Worm (Caenorhabditis elegans) whole organism, L3 larva: Measurements from ENCODE around the gene ddx-23.
A peak's percentile ranks its signal among the peaks of the same experiment; 100 is the strongest.

Source experiments
- R02D3.7 ChIP-seq: fragments of 150-350 bp; optimal IDR thresholded peaks from 2 replicates; lab custom pipeline; 2014; ENCODE audit warnings: missing biosample characterization, missing genetic modification characterization
- ZK546.5 ChIP-seq: sonication (generic microtip); optimal IDR thresholded peaks from 2 replicates; lab custom pipeline; 2017; ENCODE audit warnings: missing biosample characterization, missing genetic modification characterization
- aly-2 ChIP-seq: fragments of 150-350 bp; optimal IDR thresholded peaks from 2 replicates; lab custom pipeline; 2014; ENCODE audit warnings: missing biosample characterization, missing genetic modification characterization
- ama-1 ChIP-seq: fragments of 150-350 bp; optimal IDR thresholded peaks from 2 replicates; lab custom pipeline; 2018
- ceh-16 ChIP-seq: sonication (generic microtip); optimal IDR thresholded peaks from 2 replicates; lab custom pipeline; 2017; ENCODE audit warnings: missing biosample characterization, missing genetic modification characterization
- ceh-28 ChIP-seq: fragments of 150-350 bp; optimal IDR thresholded peaks from 2 replicates; lab custom pipeline; 2014; ENCODE audit warnings: missing biosample characterization, missing genetic modification reagents, missing genetic modification characterization
- ceh-82 ChIP-seq: fragments of 150-350 bp; optimal IDR thresholded peaks from 2 replicates; lab custom pipeline; 2014; ENCODE audit warnings: missing biosample characterization, missing genetic modification characterization
- ceh-9 ChIP-seq: sonication (generic microtip); optimal IDR thresholded peaks from 2 replicates; lab custom pipeline; 2018; ENCODE audit warnings: missing biosample characterization, missing genetic modification characterization
- daf-12 ChIP-seq: fragments of 150-350 bp; optimal IDR thresholded peaks from 2 replicates; lab custom pipeline; 2014; ENCODE audit warnings: missing biosample characterization, missing genetic modification reagents, missing genetic modification characterization
- egl-27 ChIP-seq: sonication (generic microtip); optimal IDR thresholded peaks from 4 replicates; lab custom pipeline; 2017; ENCODE audit warnings: missing biosample characterization, missing genetic modification reagents, missing genetic modification characterization
- egl-5 ChIP-seq: fragments of 150-350 bp; optimal IDR thresholded peaks from 2 replicates; lab custom pipeline; 2017; ENCODE audit warnings: missing biosample characterization, missing genetic modification reagents, missing genetic modification characterization, inconsistent platforms
- elt-1 ChIP-seq: fragments of 150-350 bp; optimal IDR thresholded peaks from 2 replicates; lab custom pipeline; 2014; ENCODE audit warnings: missing biosample characterization, missing genetic modification characterization
- elt-2 ChIP-seq: sonication (generic microtip); optimal IDR thresholded peaks from 2 replicates; lab custom pipeline; 2016; ENCODE audit warnings: missing genetic modification reagents, mild to moderate bottlenecking, missing genetic modification characterization, missing compliant biosample characterization
- elt-3 ChIP-seq, 3 experiments: fragments of 150-350 bp in 1 of 3; sonication (generic microtip) in 2 of 3; optimal IDR thresholded peaks; 2 replicates in 2 of 3; 4 replicates in 1 of 3; lab custom pipeline; 2014 to 2017; ENCODE audit warnings: missing biosample characterization in 3 of 3, missing genetic modification characterization in 3 of 3
- eor-1 ChIP-seq, 2 experiments: fragments of 150-350 bp; optimal IDR thresholded peaks; 2 replicates each; lab custom pipeline; 2014 to 2018; ENCODE audit warnings: missing biosample characterization in 2 of 2, missing genetic modification characterization in 2 of 2
- fkh-10 ChIP-seq: sonication (generic microtip); optimal IDR thresholded peaks from 2 replicates; lab custom pipeline; 2017; ENCODE audit warnings: missing biosample characterization, missing genetic modification reagents, missing genetic modification characterization
- fkh-2 ChIP-seq: fragments of 150-350 bp; optimal IDR thresholded peaks from 2 replicates; lab custom pipeline; 2014; ENCODE audit warnings: missing biosample characterization, missing genetic modification reagents, missing genetic modification characterization
- fos-1 ChIP-seq: fragments of 150-350 bp; optimal IDR thresholded peaks from 2 replicates; lab custom pipeline; 2014; ENCODE audit warnings: missing biosample characterization, missing genetic modification characterization
- hmg-11 ChIP-seq: sonication (generic microtip); optimal IDR thresholded peaks from 2 replicates; lab custom pipeline; 2016; ENCODE audit warnings: missing genetic modification characterization, missing compliant biosample characterization
- jun-1 ChIP-seq: fragments of 150-350 bp; optimal IDR thresholded peaks from 2 replicates; lab custom pipeline; 2014; ENCODE audit warnings: missing biosample characterization, missing genetic modification reagents, missing genetic modification characterization
- lin-15B ChIP-seq: fragments of 150-350 bp; optimal IDR thresholded peaks from 2 replicates; lab custom pipeline; 2014; ENCODE audit warnings: missing biosample characterization, missing genetic modification characterization
- lin-39 ChIP-seq: fragments of 150-350 bp; optimal IDR thresholded peaks from 2 replicates; lab custom pipeline; 2018; ENCODE audit warnings: missing biosample characterization, missing genetic modification reagents, missing genetic modification characterization
- lsy-12 ChIP-seq: sonication (generic microtip); optimal IDR thresholded peaks from 2 replicates; lab custom pipeline; 2016; ENCODE audit warnings: mild to moderate bottlenecking, missing genetic modification characterization, missing compliant biosample characterization
- mdl-1 ChIP-seq: fragments of 150-350 bp; optimal IDR thresholded peaks from 2 replicates; lab custom pipeline; 2014; ENCODE audit warnings: missing biosample characterization, missing genetic modification characterization
- mml-1 ChIP-seq: fragments of 150-350 bp; sonication (generic microtip); optimal IDR thresholded peaks from 3 replicates; lab custom pipeline; 2014; ENCODE audit warnings: missing biosample characterization, missing genetic modification characterization
- nfya-1 ChIP-seq: sonication (generic microtip); optimal IDR thresholded peaks from 2 replicates; lab custom pipeline; 2017; ENCODE audit warnings: missing genetic modification characterization, mild to moderate bottlenecking, missing compliant biosample characterization, antibody characterized with exemption, moderate library complexity; ENCODE audit not compliant: insufficient read depth
- nhr-11 ChIP-seq: fragments of 150-350 bp; optimal IDR thresholded peaks from 2 replicates; lab custom pipeline; 2014; ENCODE audit warnings: missing biosample characterization, missing genetic modification characterization
- nhr-12 ChIP-seq: fragments of 150-350 bp; optimal IDR thresholded peaks from 2 replicates; lab custom pipeline; 2014; ENCODE audit warnings: missing biosample characterization, missing genetic modification characterization
- nhr-23 ChIP-seq: fragments of 150-350 bp; optimal IDR thresholded peaks from 2 replicates; lab custom pipeline; 2014; ENCODE audit warnings: missing biosample characterization, missing genetic modification reagents, missing genetic modification characterization
- nhr-237 ChIP-seq: fragments of 150-350 bp; optimal IDR thresholded peaks from 2 replicates; lab custom pipeline; 2014; ENCODE audit warnings: missing biosample characterization, missing genetic modification characterization
- nhr-25 ChIP-seq: sonication (generic microtip); optimal IDR thresholded peaks from 2 replicates; lab custom pipeline; 2017; ENCODE audit warnings: missing biosample characterization, missing genetic modification characterization
- nhr-28 ChIP-seq: fragments of 150-350 bp; optimal IDR thresholded peaks from 2 replicates; lab custom pipeline; 2014; ENCODE audit warnings: missing biosample characterization, missing genetic modification characterization
- nhr-43 ChIP-seq: sonication (generic microtip); optimal IDR thresholded peaks from 2 replicates; lab custom pipeline; 2016; ENCODE audit warnings: mild to moderate bottlenecking, missing genetic modification characterization, missing compliant biosample characterization; ENCODE audit not compliant: poor library complexity, severe bottlenecking
- nhr-67 ChIP-seq: fragments of 150-350 bp; optimal IDR thresholded peaks from 2 replicates; lab custom pipeline; 2014; ENCODE audit warnings: missing biosample characterization, missing genetic modification characterization
- nhr-76 ChIP-seq: fragments of 150-350 bp; sonication (generic microtip); optimal IDR thresholded peaks from 5 replicates; lab custom pipeline; 2014; ENCODE audit warnings: missing biosample characterization, missing genetic modification characterization
- nhr-77 ChIP-seq: fragments of 150-350 bp; optimal IDR thresholded peaks from 2 replicates; lab custom pipeline; 2014; ENCODE audit warnings: missing biosample characterization, missing genetic modification characterization
- pha-4 ChIP-seq: fragments of 150-350 bp; optimal IDR thresholded peaks from 2 replicates; lab custom pipeline; 2014; ENCODE audit warnings: missing biosample characterization, missing genetic modification reagents, missing genetic modification characterization
- pqm-1 ChIP-seq: fragments of 150-350 bp; optimal IDR thresholded peaks from 2 replicates; lab custom pipeline; 2017; ENCODE audit warnings: missing biosample characterization, missing genetic modification characterization, inconsistent platforms
- sea-2 ChIP-seq: fragments of 150-350 bp; sonication (generic microtip); optimal IDR thresholded peaks from 4 replicates; lab custom pipeline; 2014; ENCODE audit warnings: missing biosample characterization, missing genetic modification reagents, missing genetic modification characterization
- skn-1 ChIP-seq: fragments of 150-350 bp; optimal IDR thresholded peaks from 2 replicates; lab custom pipeline; 2014; ENCODE audit warnings: missing biosample characterization, missing genetic modification characterization
- snpc-4 ChIP-seq: fragments of 150-350 bp; optimal IDR thresholded peaks from 2 replicates; lab custom pipeline; 2014; ENCODE audit warnings: missing biosample characterization, missing genetic modification characterization
- tbx-2 ChIP-seq: sonication (generic microtip); optimal IDR thresholded peaks from 2 replicates; lab custom pipeline; 2016; ENCODE audit warnings: mild to moderate bottlenecking, missing genetic modification characterization, missing compliant biosample characterization
- unc-39 ChIP-seq: sonication (generic microtip); optimal IDR thresholded peaks from 4 replicates; lab custom pipeline; 2017; ENCODE audit warnings: missing biosample characterization, missing genetic modification characterization
- unc-62 ChIP-seq: fragments of 150-350 bp; sonication (generic microtip); optimal IDR thresholded peaks from 4 replicates; lab custom pipeline; 2014; ENCODE audit warnings: missing biosample characterization, missing genetic modification reagents, missing genetic modification characterization
- zag-1 ChIP-seq: fragments of 150-350 bp; optimal IDR thresholded peaks from 2 replicates; lab custom pipeline; 2014; ENCODE audit warnings: missing biosample characterization, missing genetic modification characterization
- ztf-11 ChIP-seq: fragments of 150-350 bp; optimal IDR thresholded peaks from 2 replicates; lab custom pipeline; 2014; ENCODE audit warnings: missing biosample characterization, missing genetic modification characterization
- ztf-4 ChIP-seq: fragments of 150-350 bp; optimal IDR thresholded peaks from 2 replicates; lab custom pipeline; 2014; ENCODE audit warnings: missing biosample characterization, missing genetic modification characterization

Gene ddx-23

DNA sequence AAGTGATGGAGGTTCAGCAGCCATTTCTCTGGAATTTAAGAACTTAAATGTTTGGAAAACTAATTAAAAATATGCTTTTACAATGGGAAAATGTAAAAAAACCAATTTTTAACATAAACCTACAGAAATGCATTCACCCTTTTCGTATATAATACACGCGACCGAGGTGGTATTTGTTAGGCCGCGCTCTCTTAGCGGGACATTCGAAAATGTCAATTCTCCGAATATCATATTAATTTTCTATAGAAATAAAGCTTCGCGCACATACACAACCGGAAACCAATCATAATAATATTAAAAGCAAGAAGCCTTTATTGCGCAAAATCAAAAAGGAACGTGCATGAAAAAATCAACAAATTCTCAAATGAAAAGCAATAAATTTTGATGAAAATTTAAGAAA lies at the start of gene ddx-23:
Gene ddx-23, minus strand, starts transcription at position 30 of the 400 bp plus-strand sequence.
- TF ChIP-seq lsy-12 (tag; lab: Kevin White, UChicago), result no peak
- TF ChIP-seq nhr-23 (tag; lab: Kevin White, UChicago), result no peak
- no peak for TF ChIP-seq aly-2 (tag; lab: Kevin White, UChicago)
- no peak for TF ChIP-seq daf-12
- TF ChIP-seq ceh-82 (tag; lab: Kevin White, UChicago), result no peak
- TF ChIP-seq nhr-76 (tag; lab: Kevin White, UChicago), result no peak
- no peak for TF ChIP-seq nhr-11 (tag; lab: Kevin White, UChicago)
- no peak for TF ChIP-seq snpc-4 (tag; lab: Kevin White, UChicago)
- no peak for TF ChIP-seq ceh-16 (tag; lab: Kevin White, UChicago)
- peak; percentile 79 for TF ChIP-seq ama-1 (lab: Kevin White, UChicago)
- TF ChIP-seq egl-27 (tag; lab: Kevin White, UChicago), result no peak
- no peak for TF ChIP-seq ceh-9 (tag; lab: Kevin White, UChicago)
- no peak for TF ChIP-seq sea-2 (GFP tag; lab: Kevin White, UChicago)
- peak; percentile 35 for TF ChIP-seq nfya-1
- no peak for TF ChIP-seq ztf-11
- no peak for TF ChIP-seq zag-1
- TF ChIP-seq eor-1 (tag; optimal IDR thresholded peaks at IDR 0.05; lab: Kevin White, UChicago), result no peak
- TF ChIP-seq ceh-28, result no peak
- TF ChIP-seq elt-2 (tag; lab: Kevin White, UChicago), result peak; percentile 38
- no peak for TF ChIP-seq fkh-2 (tag; lab: Kevin White, UChicago)
- TF ChIP-seq fos-1, result no peak
- TF ChIP-seq lin-15B (tag; lab: Kevin White, UChicago), result peak; percentile 0
- peak; percentile 26 for TF ChIP-seq tbx-2 (tag; lab: Kevin White, UChicago)
- no peak for TF ChIP-seq elt-1
- TF ChIP-seq ztf-4 (tag; lab: Kevin White, UChicago), result no peak
- TF ChIP-seq pqm-1 (tag; lab: Kevin White, UChicago), result no peak
- no peak for TF ChIP-seq nhr-237 (tag; lab: Kevin White, UChicago)
- TF ChIP-seq mdl-1 (tag; lab: Kevin White, UChicago), result no peak
- no peak for TF ChIP-seq ZK546.5 (tag; lab: Kevin White, UChicago)
- TF ChIP-seq skn-1 (tag; lab: Kevin White, UChicago), result no peak
- no peak for TF ChIP-seq hmg-11 (tag; lab: Kevin White, UChicago)
- no peak for TF ChIP-seq nhr-77 (tag; lab: Kevin White, UChicago)
- TF ChIP-seq nhr-67, result no peak
- peak; percentile 45 for TF ChIP-seq pha-4 (tag; lab: Kevin White, UChicago)
- TF ChIP-seq lin-39 (tag; lab: Kevin White, UChicago), result no peak
- TF ChIP-seq nhr-25 (tag; lab: Kevin White, UChicago), result no peak
- no peak for TF ChIP-seq mml-1 (tag; lab: Kevin White, UChicago)
- no peak for TF ChIP-seq unc-39 (tag; lab: Kevin White, UChicago)
- no peak for TF ChIP-seq unc-62 (GFP tag; lab: Kevin White, UChicago)
- no peak for TF ChIP-seq nhr-28
- no peak for TF ChIP-seq elt-3 (tag; optimal IDR thresholded peaks at IDR 0.05; lab: Kevin White, UChicago)
- TF ChIP-seq nhr-12 (tag; lab: Kevin White, UChicago), result no peak
- TF ChIP-seq egl-5 (tag; lab: Kevin White, UChicago), result no peak
- TF ChIP-seq fkh-10 (GFP tag; lab: Kevin White, UChicago), result no peak
- no peak for TF ChIP-seq R02D3.7 (tag; lab: Kevin White, UChicago)
- peak; percentile 30 for TF ChIP-seq nhr-43 (tag; lab: Kevin White, UChicago)
- TF ChIP-seq jun-1, result no peak
